Worm (Caenorhabditis elegans): Measurements from ENCODE around the gene C03G6.21.

DNA sequence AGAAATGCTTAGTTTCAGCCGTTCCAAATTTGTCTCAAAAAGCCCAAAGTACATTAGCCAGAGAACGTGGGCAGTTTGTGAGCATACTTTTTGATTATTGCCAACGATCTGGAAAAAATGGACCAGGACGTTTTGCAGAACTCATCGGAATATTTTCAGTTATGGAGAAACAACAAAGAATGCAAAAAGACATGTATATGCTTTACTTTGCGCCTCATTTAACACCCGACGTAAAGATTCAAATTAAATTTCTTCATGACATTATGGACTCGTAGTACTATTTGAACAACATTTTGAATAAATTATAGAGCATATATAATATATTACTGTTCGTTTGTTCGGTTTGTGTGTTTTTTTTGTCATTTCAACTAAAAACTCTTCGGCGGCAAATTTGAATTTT, 13.1 kb downstream of the C03G6.21 start, which contains the start of gene srh-244:
- no peak for TF ChIP-seq zag-1 (tag; optimal IDR thresholded peaks at IDR 0.05)
- no peak for TF ChIP-seq unc-62 (GFP tag; optimal IDR thresholded peaks at IDR 0.05)
- TF ChIP-seq ZK546.5 (tag; optimal IDR thresholded peaks at IDR 0.05): no peak
- TF ChIP-seq skn-1 (tag; optimal IDR thresholded peaks at IDR 0.05): no peak
- TF ChIP-seq nhr-11 (tag; optimal IDR thresholded peaks at IDR 0.05): no peak
- TF ChIP-seq aly-2 (tag; optimal IDR thresholded peaks at IDR 0.05): no peak

Measured in whole organism, L2 larva.